Fruit fly (Drosophila melanogaster): ENCODE results near the gene CG2201.

The CG2201 gene

dm6 chr2L:21623685-21624471 is at the start of gene CG2201 (continued):
- TF ChIP-seq CG7928 (GFP tag; optimal IDR thresholded peaks at IDR 0.05) (no peak), E2f1 (GFP tag; IDR thresholded peaks at IDR 0.05) (no peak), Ada2b (GFP tag; IDR thresholded peaks at IDR 0.05) (no peak; the same call in 1 of the 2 replicates), CG15073 (GFP tag; optimal IDR thresholded peaks at IDR 0.05) (no peak), gcm2 (GFP tag; optimal IDR thresholded peaks at IDR 0.05) (no peak), CG6854 (GFP tag; optimal IDR thresholded peaks at IDR 0.05) (no peak), CG12299 (tag; optimal IDR thresholded peaks at IDR 0.05) (peak; percentile 24), MBD-R2 (GFP tag; IDR thresholded peaks at IDR 0.05) (peak; percentile 49), CG30403 (GFP tag; optimal IDR thresholded peaks at IDR 0.05) (peak; percentile 22), CG11247 (GFP tag; IDR thresholded peaks at IDR 0.05) (peak; percentile 61), gro (GFP tag; optimal IDR thresholded peaks at IDR 0.05) (no peak), CG4328 (GFP tag; optimal IDR thresholded peaks at IDR 0.05) (no peak), Mad (GFP tag; optimal IDR thresholded peaks at IDR 0.05) (peak; percentile 12), CG30431 (GFP tag; optimal IDR thresholded peaks at IDR 0.05) (no peak), Sox102F (GFP tag; optimal IDR thresholded peaks at IDR 0.05) (peak; percentile 69), sc (optimal IDR thresholded peaks at IDR 0.05) (no peak), sc (GFP tag; optimal IDR thresholded peaks at IDR 0.05) (peak; percentile 35), emc (GFP tag; optimal IDR thresholded peaks at IDR 0.05) (no peak), chm (GFP tag; IDR thresholded peaks at IDR 0.05) (peak; percentile 47; the same call in 1 of the 2 replicates), Dll (GFP tag; IDR thresholded peaks at IDR 0.05; ENCODE audit: partially characterized antibody) (no peak), CG15269 (tag; optimal IDR thresholded peaks at IDR 0.05) (peak; percentile 53), CG10366 (GFP tag; IDR thresholded peaks at IDR 0.05) (peak; percentile 43; the same call in 1 of the 2 replicates), sna (GFP tag; IDR thresholded peaks at IDR 0.05; ENCODE audit: partially characterized antibody) (no peak), dmrt99B (tag; optimal IDR thresholded peaks at IDR 0.05) (peak; percentile 69), sisA (GFP tag; IDR thresholded peaks at IDR 0.05) (no peak; the same call in 1 of the 2 replicates), CG1602 (GFP tag; optimal IDR thresholded peaks at IDR 0.05) (peak; percentile 42), disco-r (GFP tag; optimal IDR thresholded peaks at IDR 0.05) (no peak), zen2 (GFP tag; IDR thresholded peaks at IDR 0.05; ENCODE audit: partially characterized antibody) (no peak), CG1603 (tag; optimal IDR thresholded peaks at IDR 0.05) (peak; percentile 70), Sry-δ (GFP tag; optimal IDR thresholded peaks at IDR 0.05) (no peak), Aef1 (GFP tag; IDR thresholded peaks at IDR 0.05) (peak; percentile 47; the same call in 2 of the 3 replicates), pho (GFP tag; optimal IDR thresholded peaks at IDR 0.05) (no peak), ftz-f1 (GFP tag; optimal IDR thresholded peaks at IDR 0.05) (no peak), Xrp1 (GFP tag; IDR thresholded peaks at IDR 0.05) (no peak), CG1647 (GFP tag; optimal IDR thresholded peaks at IDR 0.05) (peak; percentile 30), CG2875 (GFP tag; optimal IDR thresholded peaks at IDR 0.05) (peak; percentile 64), CoRest (tag; optimal IDR thresholded peaks at IDR 0.05) (peak; percentile 60), CG8388 (GFP tag; optimal IDR thresholded peaks at IDR 0.05) (peak; percentile 47), tna (GFP tag; IDR thresholded peaks at IDR 0.05; ENCODE audit: partially characterized antibody) (no peak), GATAe (GFP tag; conservative IDR thresholded peaks at IDR 0.05) (no peak), Neu2 (GFP tag; optimal IDR thresholded peaks at IDR 0.05; ENCODE audit: borderline replicate concordance) (no peak), fd3F (GFP tag; optimal IDR thresholded peaks at IDR 0.05) (peak; percentile 8), grn (GFP tag; optimal IDR thresholded peaks at IDR 0.05) (peak; percentile 18), CG7839 (tag; optimal IDR thresholded peaks at IDR 0.05) (peak; percentile 33), Hr78 (GFP tag; optimal IDR thresholded peaks at IDR 0.05) (peak in 1 of 2 experiments; percentile 84), gsb-n (tag; optimal IDR thresholded peaks at IDR 0.05) (peak; percentile 53), D (optimal IDR thresholded peaks at IDR 0.05) (no peak), D (GFP tag; optimal IDR thresholded peaks at IDR 0.05) (peak; percentile 68), CG8359 (GFP tag; optimal IDR thresholded peaks at IDR 0.05; ENCODE audit: borderline replicate concordance) (peak; percentile 30)

Data from whole organism, embryonic.